Worm (Caenorhabditis elegans): ENCODE results near the gene T24F1.4.
A peak's percentile ranks its signal among the peaks of the same experiment; 100 is the strongest.

Gene T24F1.4

ce11 chrII:11307332-11307731 is 6.7 kb downstream of the T24F1.4 start:
- TF ChIP-seq let-607 (tag; optimal IDR thresholded peaks at IDR 0.05): no peak
- TF ChIP-seq efl-1 (GFP tag; optimal IDR thresholded peaks at IDR 0.05): no peak
- TF ChIP-seq tlf-1 (GFP tag; optimal IDR thresholded peaks at IDR 0.05): no peak
- TF ChIP-seq attf-3 (GFP tag; conservative IDR thresholded peaks at IDR 0.05): no peak
- TF ChIP-seq B0019.2 (GFP tag; conservative IDR thresholded peaks at IDR 0.05): no peak
- no peak for TF ChIP-seq pbrm-1 (GFP tag; IDR thresholded peaks at IDR 0.05)
- no peak for TF ChIP-seq aptf-3 (GFP tag; IDR thresholded peaks at IDR 0.05)
- no peak for TF ChIP-seq ztf-22 (GFP tag; optimal IDR thresholded peaks at IDR 0.05)
- no peak for TF ChIP-seq snpc-1.3 (tag; optimal IDR thresholded peaks at IDR 0.05; ENCODE audit: insufficient read depth)
- TF ChIP-seq egl-18 (GFP tag; IDR thresholded peaks at IDR 0.05): no peak

ce11 chrII:11305627-11306449 is 8.2 kb downstream of the T24F1.4 start, which contains the start of gene rsf-1:
Gene rsf-1, plus strand, starts transcription at chrII:11306399.
- TF ChIP-seq cebp-1 (GFP tag; IDR thresholded peaks at IDR 0.05): no peak
- peak; percentile 25 for TF ChIP-seq cebp-1 (tag; optimal IDR thresholded peaks at IDR 0.05)
- TF ChIP-seq lin-54 (GFP tag; optimal IDR thresholded peaks at IDR 0.05): no peak
- TF ChIP-seq akir-1 (GFP tag; optimal IDR thresholded peaks at IDR 0.05): no peak
- no peak for TF ChIP-seq nfya-1 (tag; optimal IDR thresholded peaks at IDR 0.05; ENCODE audit: borderline replicate concordance, insufficient read depth)
- TF ChIP-seq nfyb-1 (GFP tag; IDR thresholded peaks at IDR 0.05): peak; percentile 24; the same call in 1 of the 2 replicates
- TF ChIP-seq hmg-1.2 (GFP tag; IDR thresholded peaks at IDR 0.05): peak; percentile 79
- TF ChIP-seq let-526 (GFP tag; IDR thresholded peaks at IDR 0.05): no peak
- no peak for TF ChIP-seq lsy-27 (tag; optimal IDR thresholded peaks at IDR 0.05; ENCODE audit: borderline replicate concordance, insufficient read depth)
- TF ChIP-seq dox-1 (GFP tag; IDR thresholded peaks at IDR 0.05): peak; percentile 37; the same call in 1 of the 2 replicates
- TF ChIP-seq tbp1 (GFP tag; optimal IDR thresholded peaks at IDR 0.05): peak; percentile 81
- no peak for TF ChIP-seq dpff-1 (tag; optimal IDR thresholded peaks at IDR 0.05)
- TF ChIP-seq rpc-1 (optimal IDR thresholded peaks at IDR 0.05): peak; percentile 49
- peak; percentile 70 for TF ChIP-seq rpc-1 (tag; optimal IDR thresholded peaks at IDR 0.05)
- TF ChIP-seq attf-5 (GFP tag; optimal IDR thresholded peaks at IDR 0.05): no peak
- peak; percentile 51 for TF ChIP-seq B0261.1 (tag; optimal IDR thresholded peaks at IDR 0.05)
- TF ChIP-seq mcd-1 (GFP tag; IDR thresholded peaks at IDR 0.05): peak; percentile 47; the same call in 1 of the 2 replicates
- no peak for TF ChIP-seq mxl-1 (tag; optimal IDR thresholded peaks at IDR 0.05)
- peak; percentile 64 for TF ChIP-seq zfh-2 (GFP tag; conservative IDR thresholded peaks at IDR 0.05)
- no peak for TF ChIP-seq attf-6 (GFP tag; IDR thresholded peaks at IDR 0.05)
- TF ChIP-seq nhr-90 (tag; optimal IDR thresholded peaks at IDR 0.05): peak; percentile 15
- no peak for TF ChIP-seq xnd-1 (tag; optimal IDR thresholded peaks at IDR 0.05)
- TF ChIP-seq snpc-4 (GFP tag; optimal IDR thresholded peaks at IDR 0.05): no peak
- TF ChIP-seq snpc-4 (tag; optimal IDR thresholded peaks at IDR 0.05): peak in 2 of 4 experiments; percentile 16 to 21
- peak; percentile 69 for TF ChIP-seq him-1 (tag; optimal IDR thresholded peaks at IDR 0.05)
- TF ChIP-seq lin-26 (GFP tag; IDR thresholded peaks at IDR 0.05): peak; percentile 81
- peak; percentile 51 for TF ChIP-seq madf-6 (GFP tag; IDR thresholded peaks at IDR 0.05)
- TF ChIP-seq K12H6.12 (tag; optimal IDR thresholded peaks at IDR 0.05): peak; percentile 40
